Worm (Caenorhabditis elegans) whole organism, mixed stage, embryonic: ENCODE results near the gene sel-9.

Experiments
- M03D4.4 ChIP-seq: sonication (generic microtip); optimal IDR thresholded peaks from 2 replicates; lab custom pipeline; 2017; ENCODE audit warnings: mild to moderate bottlenecking, missing genetic modification characterization, missing compliant biosample characterization
- bed-3 ChIP-seq: fragments of 200-800 bp; sonication (Bioruptor generic); optimal IDR thresholded peaks from 3 replicates; lab custom pipeline; 2018; ENCODE audit warnings: mild to moderate bottlenecking, missing genetic modification characterization, moderate library complexity, missing compliant biosample characterization
- blmp-1 ChIP-seq: fragments of 150-350 bp; optimal IDR thresholded peaks from 2 replicates; lab custom pipeline; 2014; ENCODE audit warnings: missing biosample characterization, missing genetic modification characterization
- ceh-39 ChIP-seq: fragments of 150-350 bp; optimal IDR thresholded peaks from 2 replicates; lab custom pipeline; 2014; ENCODE audit warnings: missing biosample characterization, missing genetic modification characterization
- ceh-43 ChIP-seq: fragments of 200-800 bp; sonication (Bioruptor generic); optimal IDR thresholded peaks from 2 replicates; lab custom pipeline; 2018; ENCODE audit warnings: mild to moderate bottlenecking, missing genetic modification characterization, moderate library complexity, missing compliant biosample characterization
- ceh-83 ChIP-seq: fragments of 200-800 bp; sonication (Bioruptor generic); optimal IDR thresholded peaks from 2 replicates; lab custom pipeline; 2018; ENCODE audit warnings: mild to moderate bottlenecking, missing genetic modification characterization, missing compliant biosample characterization
- ces-1 ChIP-seq: fragments of 150-350 bp; optimal IDR thresholded peaks from 2 replicates; lab custom pipeline; 2014; ENCODE audit warnings: missing biosample characterization, missing genetic modification reagents, missing genetic modification characterization
- drap-1 ChIP-seq: fragments of 200-800 bp; sonication (Bioruptor generic); optimal IDR thresholded peaks from 3 replicates; lab custom pipeline; 2018; ENCODE audit warnings: mild to moderate bottlenecking, missing genetic modification characterization, missing compliant biosample characterization
- elt-1 ChIP-seq: sonication (generic microtip); optimal IDR thresholded peaks from 2 replicates; lab custom pipeline; 2017; ENCODE audit warnings: missing genetic modification characterization, mild to moderate bottlenecking, missing compliant biosample characterization, antibody characterized with exemption, moderate library complexity, borderline replicate concordance; ENCODE audit not compliant: insufficient read depth
- elt-3 ChIP-seq: fragments of 150-350 bp; optimal IDR thresholded peaks from 2 replicates; lab custom pipeline; 2014; ENCODE audit warnings: missing biosample characterization, missing genetic modification characterization
- flh-1 ChIP-seq: fragments of 200-800 bp; sonication (Bioruptor generic); optimal IDR thresholded peaks from 2 replicates; lab custom pipeline; 2018; ENCODE audit warnings: mild to moderate bottlenecking, missing genetic modification characterization, moderate library complexity, missing compliant biosample characterization
- ham-2 ChIP-seq: fragments of 200-800 bp; sonication (Bioruptor generic); optimal IDR thresholded peaks from 2 replicates; lab custom pipeline; 2018; ENCODE audit warnings: mild to moderate bottlenecking, missing genetic modification characterization, missing compliant biosample characterization
- hlh-1 ChIP-seq: fragments of 150-350 bp; optimal IDR thresholded peaks from 2 replicates; lab custom pipeline; 2014; ENCODE audit warnings: missing biosample characterization, missing genetic modification reagents, missing genetic modification characterization
- lin-13 ChIP-seq: fragments of 150-350 bp; optimal IDR thresholded peaks from 2 replicates; lab custom pipeline; 2014; ENCODE audit warnings: missing biosample characterization, missing genetic modification characterization
- lin-32 ChIP-seq: fragments of 200-800 bp; sonication (Bioruptor generic); optimal IDR thresholded peaks from 2 replicates; lab custom pipeline; 2018; ENCODE audit warnings: mild to moderate bottlenecking, missing genetic modification characterization, missing compliant biosample characterization
- lsy-2 ChIP-seq: fragments of 150-350 bp; optimal IDR thresholded peaks from 2 replicates; lab custom pipeline; 2014; ENCODE audit warnings: missing biosample characterization, missing genetic modification characterization
- mab-5 ChIP-seq: fragments of 150-350 bp; optimal IDR thresholded peaks from 2 replicates; lab custom pipeline; 2014; ENCODE audit warnings: missing biosample characterization, missing genetic modification characterization
- mep-1 ChIP-seq: fragments of 150-350 bp; optimal IDR thresholded peaks from 2 replicates; lab custom pipeline; 2017; ENCODE audit warnings: missing biosample characterization, missing genetic modification reagents, missing genetic modification characterization, inconsistent platforms
- mls-2 ChIP-seq: sonication (generic microtip); optimal IDR thresholded peaks from 2 replicates; lab custom pipeline; 2016; ENCODE audit warnings: mild to moderate bottlenecking, missing genetic modification characterization, moderate library complexity, missing compliant biosample characterization
- nhr-12 ChIP-seq: fragments of 150-350 bp; optimal IDR thresholded peaks from 2 replicates; lab custom pipeline; 2014; ENCODE audit warnings: missing biosample characterization, missing genetic modification characterization
- nhr-2 ChIP-seq: fragments of 150-350 bp; optimal IDR thresholded peaks from 2 replicates; lab custom pipeline; 2014; ENCODE audit warnings: missing biosample characterization, missing genetic modification characterization
- nhr-237 ChIP-seq: fragments of 150-350 bp; optimal IDR thresholded peaks from 2 replicates; lab custom pipeline; 2014; ENCODE audit warnings: missing biosample characterization, missing genetic modification characterization
- nhr-28 ChIP-seq: fragments of 150-350 bp; optimal IDR thresholded peaks from 2 replicates; lab custom pipeline; 2014; ENCODE audit warnings: missing biosample characterization, missing genetic modification characterization
- nhr-76 ChIP-seq: sonication (generic microtip); optimal IDR thresholded peaks from 2 replicates; lab custom pipeline; 2017; ENCODE audit warnings: missing biosample characterization, missing genetic modification characterization
- pha-4 ChIP-seq: fragments of 150-350 bp; optimal IDR thresholded peaks from 2 replicates; lab custom pipeline; 2018; ENCODE audit warnings: missing biosample characterization, missing genetic modification reagents, missing genetic modification characterization
- sem-2 ChIP-seq: fragments of 200-800 bp; sonication (Bioruptor generic); optimal IDR thresholded peaks from 2 replicates; lab custom pipeline; 2018; ENCODE audit warnings: mild to moderate bottlenecking, missing genetic modification characterization, missing compliant biosample characterization
- snpc-4 ChIP-seq: fragments of 150-350 bp; optimal IDR thresholded peaks from 2 replicates; lab custom pipeline; 2014; ENCODE audit warnings: missing biosample characterization, missing genetic modification characterization
- sptf-1 ChIP-seq: sonication (generic microtip); optimal IDR thresholded peaks from 2 replicates; lab custom pipeline; 2017; ENCODE audit warnings: mild to moderate bottlenecking, missing genetic modification characterization, moderate library complexity, missing compliant biosample characterization
- tbx-8 ChIP-seq: fragments of 200-800 bp; sonication (Bioruptor generic); optimal IDR thresholded peaks from 2 replicates; lab custom pipeline; 2018; ENCODE audit warnings: mild to moderate bottlenecking, missing genetic modification characterization, moderate library complexity, missing compliant biosample characterization
- unc-120 ChIP-seq: sonication (generic microtip); optimal IDR thresholded peaks from 2 replicates; lab custom pipeline; 2017; ENCODE audit warnings: missing genetic modification characterization, missing compliant biosample characterization; ENCODE audit not compliant: poor library complexity, severe bottlenecking
- unc-62 ChIP-seq: fragments of 150-350 bp; optimal IDR thresholded peaks from 2 replicates; lab custom pipeline; 2014; ENCODE audit warnings: missing biosample characterization, missing genetic modification reagents, missing genetic modification characterization
- zip-8 ChIP-seq: fragments of 150-350 bp; optimal IDR thresholded peaks from 2 replicates; lab custom pipeline; 2014; ENCODE audit warnings: missing biosample characterization, missing genetic modification characterization
- ztf-11 ChIP-seq: fragments of 150-350 bp; optimal IDR thresholded peaks from 2 replicates; lab custom pipeline; 2014; ENCODE audit warnings: missing biosample characterization, missing genetic modification characterization

Gene sel-9

DNA sequence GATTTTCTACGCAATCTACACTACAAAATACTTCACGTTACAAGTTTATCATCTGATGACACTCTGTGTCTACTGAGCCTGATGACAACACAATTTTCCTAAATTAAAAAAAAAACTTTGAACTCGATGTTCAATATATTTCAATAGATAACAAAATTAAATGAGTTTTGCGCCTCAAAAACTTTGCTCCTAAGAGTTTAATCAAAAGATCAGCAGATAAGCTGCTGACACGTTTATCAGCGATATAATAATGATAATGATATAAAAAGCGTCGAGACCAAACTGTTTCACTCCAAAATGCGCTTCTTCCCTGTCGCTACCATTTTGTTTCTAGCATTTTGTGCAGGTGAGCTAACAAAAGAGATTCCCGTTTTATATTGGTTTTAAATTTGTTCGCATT is 5.3 kb upstream of the sel-9 start, which contains the start of gene clec-218:
Gene clec-218, plus strand, starts transcription at position 262 of the 400 bp plus-strand sequence.
- no peak for TF ChIP-seq mls-2
- no peak for TF ChIP-seq drap-1 (GFP tag; lab: Kevin White, UChicago)
- TF ChIP-seq lin-32 (GFP tag; lab: Kevin White, UChicago): no peak
- no peak for TF ChIP-seq flh-1 (GFP tag; lab: Kevin White, UChicago)
- TF ChIP-seq ham-2 (GFP tag; lab: Kevin White, UChicago): no peak
- TF ChIP-seq nhr-237 (tag; lab: Kevin White, UChicago): no peak
- TF ChIP-seq ces-1 (GFP tag; lab: Kevin White, UChicago): no peak
- no peak for TF ChIP-seq zip-8 (tag; lab: Kevin White, UChicago)
- no peak for TF ChIP-seq nhr-76
- TF ChIP-seq ceh-39 (tag; lab: Kevin White, UChicago): no peak
- no peak for TF ChIP-seq ceh-43
- TF ChIP-seq ztf-11 (tag; lab: Kevin White, UChicago): no peak
- no peak for TF ChIP-seq ceh-83 (GFP tag; lab: Kevin White, UChicago)
- TF ChIP-seq sem-2 (GFP tag; lab: Kevin White, UChicago): no peak
- no peak for TF ChIP-seq elt-3 (tag; lab: Kevin White, UChicago)
- TF ChIP-seq pha-4: no peak

DNA sequence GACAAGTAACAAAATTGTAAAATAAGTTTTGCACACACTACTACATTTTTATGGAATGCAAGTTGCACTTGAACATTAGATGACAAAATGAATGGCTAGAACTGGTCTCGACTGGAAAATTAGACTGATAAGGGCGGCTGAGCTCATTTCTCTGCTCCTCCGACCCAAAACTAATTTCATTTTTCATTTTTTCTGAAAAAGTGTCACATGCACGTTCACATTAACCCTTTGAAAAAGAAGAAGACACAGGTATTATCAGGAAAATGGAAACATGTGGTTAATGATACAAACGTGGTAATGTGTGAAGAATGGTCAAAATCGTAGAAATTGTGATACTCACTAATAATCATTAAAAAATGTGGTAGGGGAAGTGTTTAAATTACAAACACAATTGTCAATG is 4.6 kb upstream of the sel-9 start:
- no peak for TF ChIP-seq unc-120 (tag; lab: Kevin White, UChicago)
- no peak for TF ChIP-seq mep-1 (tag; lab: Kevin White, UChicago)
- no peak for TF ChIP-seq snpc-4
- no peak for TF ChIP-seq ces-1 (GFP tag; lab: Kevin White, UChicago)
- TF ChIP-seq lin-13 (tag; lab: Kevin White, UChicago): no peak
- no peak for TF ChIP-seq ceh-39 (tag; lab: Kevin White, UChicago)
- no peak for TF ChIP-seq sptf-1 (tag; lab: Kevin White, UChicago)
- TF ChIP-seq lin-32 (GFP tag; lab: Kevin White, UChicago): no peak
- TF ChIP-seq elt-1 (tag; lab: Kevin White, UChicago): no peak
- no peak for TF ChIP-seq drap-1 (GFP tag; lab: Kevin White, UChicago)
- TF ChIP-seq flh-1 (GFP tag; lab: Kevin White, UChicago): no peak
- no peak for TF ChIP-seq nhr-2 (tag; lab: Kevin White, UChicago)
- no peak for TF ChIP-seq unc-62
- no peak for TF ChIP-seq ceh-43
- no peak for TF ChIP-seq M03D4.4 (tag; lab: Kevin White, UChicago)
- TF ChIP-seq bed-3 (GFP tag; lab: Kevin White, UChicago): no peak
- TF ChIP-seq ztf-11 (tag; lab: Kevin White, UChicago): no peak
- no peak for TF ChIP-seq ceh-83 (GFP tag; lab: Kevin White, UChicago)
- no peak for TF ChIP-seq zip-8 (tag; lab: Kevin White, UChicago)

ce11 chrV:8306366-8306765 is 4.0 kb upstream of the sel-9 start, which contains the start of gene W02D7.8:
TSS of gene W02D7.8 (minus strand) at chrV:8306466.
- TF ChIP-seq hlh-1 (tag; lab: Kevin White, UChicago): no peak
- TF ChIP-seq flh-1 (GFP tag; lab: Kevin White, UChicago): no peak
- TF ChIP-seq, all 35 proteins: peak for 0

DNA sequence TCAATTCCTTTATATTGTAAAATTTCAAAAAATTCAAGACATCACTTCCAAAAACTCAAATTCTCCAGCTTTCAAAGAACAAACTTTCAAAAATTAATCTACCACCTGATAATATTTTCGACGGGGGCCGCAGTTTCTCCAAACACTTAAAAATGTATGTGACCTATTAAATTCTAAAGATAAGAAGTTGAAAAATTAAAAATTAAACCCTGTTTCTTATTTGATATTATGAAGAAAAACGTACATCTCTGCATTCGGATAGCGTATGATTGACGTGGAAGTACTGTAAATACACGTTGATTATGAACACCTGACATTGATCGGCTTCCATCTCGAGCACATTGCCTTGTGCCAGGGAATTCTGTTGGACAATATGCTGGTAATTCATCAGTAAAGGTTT is 3.6 kb upstream of the sel-9 start:
- TF ChIP-seq tbx-8 (GFP tag; lab: Kevin White, UChicago): no peak
- TF ChIP-seq unc-62: no peak
- no peak for TF ChIP-seq mab-5 (tag; lab: Kevin White, UChicago)
- no peak for TF ChIP-seq ztf-11 (tag; lab: Kevin White, UChicago)
- no peak for TF ChIP-seq nhr-76
- TF ChIP-seq nhr-28: no peak
- TF ChIP-seq pha-4: no peak
- no peak for TF ChIP-seq lsy-2 (tag; lab: Kevin White, UChicago)
- TF ChIP-seq nhr-237 (tag; lab: Kevin White, UChicago): no peak
- no peak for TF ChIP-seq nhr-2 (tag; lab: Kevin White, UChicago)
- no peak for TF ChIP-seq ceh-83 (GFP tag; lab: Kevin White, UChicago)
- no peak for TF ChIP-seq nhr-12 (tag; lab: Kevin White, UChicago)
- TF ChIP-seq blmp-1 (tag; lab: Kevin White, UChicago): no peak
- no peak for TF ChIP-seq lin-13 (tag; lab: Kevin White, UChicago)
